Worm (Caenorhabditis elegans): ENCODE measurements around the gene dnj-20.

Gene dnj-20

ce11 chrII:9646122-9646555, 22.2 kb upstream of the dnj-20 start (continued):
- TF ChIP-seq isw-1 (GFP tag; IDR thresholded peaks at IDR 0.05) (peak; percentile 6; the same call in 1 of the 2 replicates), ceh-82 (tag; optimal IDR thresholded peaks at IDR 0.05) (peak; percentile 37 to 74 (median 44)), aha-1 (tag; optimal IDR thresholded peaks at IDR 0.05) (no peak), nhr-28 (tag; optimal IDR thresholded peaks at IDR 0.05) (no peak), ceh-88 (GFP tag; IDR thresholded peaks at IDR 0.05) (no peak), nhr-84 (tag; optimal IDR thresholded peaks at IDR 0.05) (no peak), lsy-2 (tag; optimal IDR thresholded peaks at IDR 0.05) (peak; percentile 70 to 82), efl-1 (optimal IDR thresholded peaks at IDR 0.05) (peak; percentile 70 to 76), efl-1 (GFP tag; optimal IDR thresholded peaks at IDR 0.05 in 1 of 2) (peak; percentile 9 to 86), ces-1 (GFP tag; optimal IDR thresholded peaks at IDR 0.05) (no peak), sup-37 (GFP tag; optimal IDR thresholded peaks at IDR 0.05) (no peak), zag-1 (tag; optimal IDR thresholded peaks at IDR 0.05) (no peak), fkh-8 (tag; optimal IDR thresholded peaks at IDR 0.05) (peak; percentile 23), pax-3 (tag; optimal IDR thresholded peaks at IDR 0.05) (peak; percentile 34), nhr-71 (tag; optimal IDR thresholded peaks at IDR 0.05) (peak; percentile 83), pag-3 (tag; optimal IDR thresholded peaks at IDR 0.05; ENCODE audit: borderline replicate concordance, insufficient read depth) (peak; percentile 24), egl-27 (tag; optimal IDR thresholded peaks at IDR 0.05) (no peak), nhr-11 (tag; optimal IDR thresholded peaks at IDR 0.05) (peak; percentile 56), elt-2 (tag; optimal IDR thresholded peaks at IDR 0.05) (peak; percentile 11), F16B12.6 (tag; optimal IDR thresholded peaks at IDR 0.05) (peak; percentile 19), tbx-2 (tag; optimal IDR thresholded peaks at IDR 0.05) (peak; percentile 63), unc-30 (tag; optimal IDR thresholded peaks at IDR 0.05) (no peak), sptf-1 (tag; optimal IDR thresholded peaks at IDR 0.05) (no peak), unc-98 (GFP tag; IDR thresholded peaks at IDR 0.05) (no peak), ets-5 (GFP tag; IDR thresholded peaks at IDR 0.05) (no peak), hlh-17 (GFP tag; optimal IDR thresholded peaks at IDR 0.05; ENCODE audit: borderline replicate concordance) (no peak), tlp-1 (tag; optimal IDR thresholded peaks at IDR 0.05) (no peak), ceh-90 (tag; optimal IDR thresholded peaks at IDR 0.05) (no peak), rnt-1 (tag; optimal IDR thresholded peaks at IDR 0.05) (peak; percentile 74), fos-1 (tag; optimal IDR thresholded peaks at IDR 0.05) (peak; percentile 53), C34B4.2 (tag; optimal IDR thresholded peaks at IDR 0.05) (no peak), ceh-63 (GFP tag; optimal IDR thresholded peaks at IDR 0.05) (no peak), C04F5.9 (tag; optimal IDR thresholded peaks at IDR 0.05) (no peak), lin-13 (GFP tag; optimal IDR thresholded peaks at IDR 0.05) (peak; percentile 29), sox-4 (tag; optimal IDR thresholded peaks at IDR 0.05) (no peak), aly-2 (tag; optimal IDR thresholded peaks at IDR 0.05) (no peak), snpc-4 (tag; optimal IDR thresholded peaks at IDR 0.05) (no peak), alr-1 (tag; optimal IDR thresholded peaks at IDR 0.05; ENCODE audit: borderline replicate concordance) (no peak), ceh-8 (GFP tag; optimal IDR thresholded peaks at IDR 0.05) (no peak), efl-3 (GFP tag; optimal IDR thresholded peaks at IDR 0.05) (no peak), nhr-237 (tag; optimal IDR thresholded peaks at IDR 0.05) (peak; percentile 49), dsc-1 (tag; optimal IDR thresholded peaks at IDR 0.05) (no peak), mep-1 (tag; optimal IDR thresholded peaks at IDR 0.05) (peak; percentile 90), C16A3.4 (tag; optimal IDR thresholded peaks at IDR 0.05) (peak; percentile 15), lin-14 (GFP tag; optimal IDR thresholded peaks at IDR 0.05) (peak; percentile 97), hlh-4 (tag; optimal IDR thresholded peaks at IDR 0.05) (no peak), hpl-2 (GFP tag; optimal IDR thresholded peaks at IDR 0.05) (no peak), lin-39 (tag; optimal IDR thresholded peaks at IDR 0.05) (no peak), unc-86 (tag; optimal IDR thresholded peaks at IDR 0.05) (peak; percentile 52), irx-1 (tag; optimal IDR thresholded peaks at IDR 0.05) (peak; percentile 41), zip-4 (GFP tag; optimal IDR thresholded peaks at IDR 0.05) (no peak), nhr-19 (GFP tag; conservative IDR thresholded peaks at IDR 0.05) (peak; percentile 60), fkh-10 (GFP tag; optimal IDR thresholded peaks at IDR 0.05) (no peak), nhr-77 (tag; optimal IDR thresholded peaks at IDR 0.05) (peak; percentile 59)

Data from whole organism, L1 larva.